Worm (Caenorhabditis elegans) whole organism, L2 larva: ENCODE data around the gene cyn-10.
A peak's percentile ranks its signal among the peaks of the same experiment; 100 is the strongest.

Experiments used
- C34F6.9 ChIP-seq: fragments of 150-350 bp; optimal IDR thresholded peaks from 2 replicates; lab custom pipeline; 2014; ENCODE audit warnings: missing biosample characterization, missing genetic modification characterization
- F13H6.1 ChIP-seq: sonication (generic microtip); optimal IDR thresholded peaks from 2 replicates; lab custom pipeline; 2016; ENCODE audit warnings: missing genetic modification characterization, missing compliant biosample characterization
- R02D3.7 ChIP-seq: fragments of 150-350 bp; optimal IDR thresholded peaks from 2 replicates; lab custom pipeline; 2014; ENCODE audit warnings: missing biosample characterization, missing genetic modification characterization
- Y55F3AM.14 ChIP-seq: fragments of 200-800 bp; sonication (Bioruptor generic); optimal IDR thresholded peaks from 2 replicates; lab custom pipeline; 2018; ENCODE audit warnings: mild to moderate bottlenecking, missing genetic modification characterization, missing compliant biosample characterization
- ZK546.5 ChIP-seq: sonication (generic microtip); optimal IDR thresholded peaks from 2 replicates; lab custom pipeline; 2017; ENCODE audit warnings: missing biosample characterization, missing genetic modification characterization
- alr-1 ChIP-seq: fragments of 150-350 bp; optimal IDR thresholded peaks from 2 replicates; lab custom pipeline; 2014; ENCODE audit warnings: missing biosample characterization, missing genetic modification characterization
- aly-2 ChIP-seq: fragments of 150-350 bp; optimal IDR thresholded peaks from 2 replicates; lab custom pipeline; 2014; ENCODE audit warnings: missing biosample characterization, missing genetic modification characterization
- ama-1 ChIP-seq: fragments of 150-350 bp; optimal IDR thresholded peaks from 2 replicates; lab custom pipeline; 2018; ENCODE audit warnings: inconsistent platforms
- blmp-1 ChIP-seq: sonication (generic microtip); optimal IDR thresholded peaks from 2 replicates; lab custom pipeline; 2017; ENCODE audit warnings: missing genetic modification characterization, mild to moderate bottlenecking, missing compliant biosample characterization, antibody characterized with exemption, moderate library complexity; ENCODE audit not compliant: insufficient read depth
- ceh-16 ChIP-seq: fragments of 150-350 bp; optimal IDR thresholded peaks from 2 replicates; lab custom pipeline; 2014; ENCODE audit warnings: missing biosample characterization, missing genetic modification characterization
- ceh-82 ChIP-seq: fragments of 150-350 bp; optimal IDR thresholded peaks from 2 replicates; lab custom pipeline; 2014; ENCODE audit warnings: missing biosample characterization, missing genetic modification characterization
- crh-2 ChIP-seq: sonication (generic microtip); optimal IDR thresholded peaks from 2 replicates; lab custom pipeline; 2017; ENCODE audit warnings: missing biosample characterization, missing genetic modification characterization
- dmd-4 ChIP-seq: sonication (generic microtip); optimal IDR thresholded peaks from 2 replicates; lab custom pipeline; 2017; ENCODE audit warnings: missing biosample characterization, missing genetic modification characterization
- egl-27 ChIP-seq: sonication (generic microtip); optimal IDR thresholded peaks from 3 replicates; lab custom pipeline; 2017; ENCODE audit warnings: missing biosample characterization, missing genetic modification reagents, missing genetic modification characterization
- elt-1 ChIP-seq: fragments of 150-350 bp; optimal IDR thresholded peaks from 2 replicates; lab custom pipeline; 2014; ENCODE audit warnings: missing biosample characterization, missing genetic modification characterization
- elt-3 ChIP-seq: sonication (generic microtip); optimal IDR thresholded peaks from 2 replicates; lab custom pipeline; 2017; ENCODE audit warnings: missing biosample characterization, missing genetic modification characterization
- fos-1 ChIP-seq: fragments of 150-350 bp; optimal IDR thresholded peaks from 2 replicates; lab custom pipeline; 2014; ENCODE audit warnings: missing biosample characterization, missing genetic modification characterization
- gmeb-1 ChIP-seq: fragments of 150-350 bp; optimal IDR thresholded peaks from 2 replicates; lab custom pipeline; 2014; ENCODE audit warnings: missing biosample characterization, missing genetic modification characterization
- lin-11 ChIP-seq: fragments of 150-350 bp; sonication (generic microtip); optimal IDR thresholded peaks from 2 replicates; lab custom pipeline; 2014; ENCODE audit warnings: missing biosample characterization, missing genetic modification characterization, inconsistent platforms, mixed read lengths
- lin-13 ChIP-seq: fragments of 150-350 bp; optimal IDR thresholded peaks from 2 replicates; lab custom pipeline; 2014; ENCODE audit warnings: missing biosample characterization, missing genetic modification reagents, missing genetic modification characterization
- lin-39 ChIP-seq: fragments of 150-350 bp; optimal IDR thresholded peaks from 2 replicates; lab custom pipeline; 2014; ENCODE audit warnings: missing biosample characterization, missing genetic modification reagents, missing genetic modification characterization
- lsy-2 ChIP-seq, 2 experiments: fragments of 150-350 bp in 1 of 2; sonication (generic microtip) in 1 of 2; optimal IDR thresholded peaks; 2 replicates each; lab custom pipeline; 2014 to 2017; ENCODE audit warnings: missing biosample characterization in 2 of 2, missing genetic modification characterization in 2 of 2
- mab-5 ChIP-seq: fragments of 150-350 bp; optimal IDR thresholded peaks from 2 replicates; lab custom pipeline; 2014; ENCODE audit warnings: missing biosample characterization, missing genetic modification characterization
- mbf-1 ChIP-seq: sonication (generic microtip); optimal IDR thresholded peaks from 2 replicates; lab custom pipeline; 2017; ENCODE audit warnings: missing biosample characterization, missing genetic modification characterization
- mdl-1 ChIP-seq, 2 experiments: fragments of 150-350 bp in 1 of 2; sonication (generic microtip) in 1 of 2; optimal IDR thresholded peaks; 2 replicates each; lab custom pipeline; 2017; ENCODE audit warnings: missing biosample characterization in 2 of 2, missing genetic modification characterization in 2 of 2
- nhr-10 ChIP-seq: sonication (generic microtip); optimal IDR thresholded peaks from 2 replicates; lab custom pipeline; 2017; ENCODE audit warnings: missing biosample characterization, missing genetic modification characterization
- nhr-11 ChIP-seq: fragments of 150-350 bp; optimal IDR thresholded peaks from 2 replicates; lab custom pipeline; 2014; ENCODE audit warnings: missing biosample characterization, missing genetic modification characterization
- nhr-12 ChIP-seq: fragments of 150-350 bp; optimal IDR thresholded peaks from 2 replicates; lab custom pipeline; 2014; ENCODE audit warnings: missing biosample characterization, missing genetic modification characterization
- nhr-129 ChIP-seq: fragments of 150-350 bp; optimal IDR thresholded peaks from 2 replicates; lab custom pipeline; 2014; ENCODE audit warnings: missing biosample characterization, missing genetic modification characterization
- nhr-21 ChIP-seq: fragments of 150-350 bp; optimal IDR thresholded peaks from 2 replicates; lab custom pipeline; 2014; ENCODE audit warnings: missing biosample characterization, missing genetic modification characterization
- nhr-23 ChIP-seq: fragments of 150-350 bp; optimal IDR thresholded peaks from 2 replicates; lab custom pipeline; 2014; ENCODE audit warnings: missing biosample characterization, missing genetic modification reagents, missing genetic modification characterization
- nhr-237 ChIP-seq: fragments of 150-350 bp; optimal IDR thresholded peaks from 2 replicates; lab custom pipeline; 2014; ENCODE audit warnings: missing biosample characterization, missing genetic modification characterization
- nhr-25 ChIP-seq: fragments of 150-350 bp; sonication (generic microtip); optimal IDR thresholded peaks from 3 replicates; lab custom pipeline; 2014; ENCODE audit warnings: missing biosample characterization, missing genetic modification characterization
- nhr-6 ChIP-seq: fragments of 150-350 bp; optimal IDR thresholded peaks from 2 replicates; lab custom pipeline; 2014; ENCODE audit warnings: missing biosample characterization, missing genetic modification characterization
- nhr-77 ChIP-seq: fragments of 150-350 bp; optimal IDR thresholded peaks from 2 replicates; lab custom pipeline; 2014; ENCODE audit warnings: missing biosample characterization, missing genetic modification characterization
- peb-1 ChIP-seq: fragments of 150-350 bp; optimal IDR thresholded peaks from 2 replicates; lab custom pipeline; 2014; ENCODE audit warnings: missing biosample characterization, missing genetic modification characterization
- sem-4 ChIP-seq: fragments of 150-350 bp; optimal IDR thresholded peaks from 2 replicates; lab custom pipeline; 2014; ENCODE audit warnings: missing biosample characterization, missing genetic modification reagents, missing genetic modification characterization
- skn-1 ChIP-seq: sonication (generic microtip); optimal IDR thresholded peaks from 2 replicates; lab custom pipeline; 2017; ENCODE audit warnings: missing biosample characterization, missing genetic modification characterization
- sma-3 ChIP-seq: sonication (generic microtip); optimal IDR thresholded peaks from 2 replicates; lab custom pipeline; 2016; ENCODE audit warnings: missing genetic modification reagents, missing genetic modification characterization, missing compliant biosample characterization
- sma-9 ChIP-seq, 2 experiments: fragments of 150-350 bp in 1 of 2; sonication (generic microtip) in 1 of 2; optimal IDR thresholded peaks; 2 replicates each; lab custom pipeline; 2014 to 2016; ENCODE audit warnings: missing genetic modification characterization in 2 of 2, mild to moderate bottlenecking in 1 of 2, missing biosample characterization in 1 of 2, missing compliant biosample characterization in 1 of 2, missing genetic modification reagents in 1 of 2, moderate library complexity in 1 of 2
- snpc-4 ChIP-seq: fragments of 150-350 bp; optimal IDR thresholded peaks from 2 replicates; lab custom pipeline; 2014; ENCODE audit warnings: missing biosample characterization, missing genetic modification characterization
- unc-39 ChIP-seq: fragments of 150-350 bp; optimal IDR thresholded peaks from 2 replicates; lab custom pipeline; 2014; ENCODE audit warnings: missing biosample characterization, missing genetic modification characterization
- unc-55 ChIP-seq: fragments of 150-350 bp; sonication (generic microtip); optimal IDR thresholded peaks from 3 replicates; lab custom pipeline; 2014; ENCODE audit warnings: missing biosample characterization, missing genetic modification reagents, missing genetic modification characterization
- unc-62 ChIP-seq: fragments of 150-350 bp; optimal IDR thresholded peaks from 2 replicates; lab custom pipeline; 2014; ENCODE audit warnings: missing biosample characterization, missing genetic modification reagents, missing genetic modification characterization
- zag-1 ChIP-seq: fragments of 150-350 bp; optimal IDR thresholded peaks from 2 replicates; lab custom pipeline; 2014; ENCODE audit warnings: missing biosample characterization, missing genetic modification characterization
- ztf-1 ChIP-seq: fragments of 200-800 bp; sonication (Bioruptor generic); conservative IDR thresholded peaks from 2 replicates; pipeline ENCODE4 v1.3.6; 2022; ENCODE audit warnings: missing genetic modification characterization, missing compliant biosample characterization
- ztf-11 ChIP-seq: sonication (generic microtip); optimal IDR thresholded peaks from 2 replicates; lab custom pipeline; 2017; ENCODE audit warnings: missing biosample characterization, missing genetic modification characterization
- ztf-4 ChIP-seq: fragments of 150-350 bp; optimal IDR thresholded peaks from 2 replicates; lab custom pipeline; 2014; ENCODE audit warnings: missing biosample characterization, missing genetic modification characterization

The cyn-10 gene

DNA sequence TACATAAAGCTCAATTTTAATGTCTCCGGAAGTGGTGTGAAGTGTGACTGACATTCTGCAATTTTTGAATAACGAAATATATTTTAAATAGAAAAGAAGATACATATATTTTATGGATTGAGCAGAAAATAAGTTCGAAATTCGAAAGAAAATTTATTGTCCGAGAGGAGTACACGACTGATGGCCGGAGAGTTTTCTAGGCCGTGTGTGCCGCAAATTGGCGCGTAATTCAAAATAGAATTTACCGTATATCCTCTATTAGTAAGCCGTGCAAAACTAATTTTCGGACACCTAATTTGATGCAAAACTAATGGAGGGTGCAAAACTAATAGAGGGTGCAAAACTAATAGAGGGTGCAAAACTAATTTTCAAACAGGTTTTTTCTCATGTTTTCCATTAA is at the start of gene cyn-10:
Gene cyn-10, minus strand, starts transcription at position 57 of the 400 bp plus-strand sequence.
- no peak for TF ChIP-seq alr-1 (tag; lab: Kevin White, UChicago)
- no peak for TF ChIP-seq ZK546.5 (tag; lab: Kevin White, UChicago)
- TF ChIP-seq ztf-1 (GFP tag; lab: Robert Waterston, UW), result no peak
- peak; percentile 57 for TF ChIP-seq nhr-6 (tag; lab: Kevin White, UChicago)
- no peak for TF ChIP-seq nhr-12 (tag; lab: Kevin White, UChicago)
- no peak for TF ChIP-seq nhr-77 (tag; lab: Kevin White, UChicago)
- peak; percentile 65 for TF ChIP-seq lin-13 (GFP tag; lab: Kevin White, UChicago)
- no peak for TF ChIP-seq mab-5 (tag; lab: Kevin White, UChicago)
- peak; percentile 94 for TF ChIP-seq gmeb-1 (tag; lab: Kevin White, UChicago)
- no peak for TF ChIP-seq unc-39 (tag; lab: Kevin White, UChicago)
- no peak for TF ChIP-seq elt-1
- TF ChIP-seq dmd-4 (tag; lab: Kevin White, UChicago), result no peak
- no peak for TF ChIP-seq zag-1 (tag; lab: Kevin White, UChicago)
- peak; percentile 50 for TF ChIP-seq crh-2 (tag; lab: Kevin White, UChicago)
- TF ChIP-seq nhr-10, result no peak
- TF ChIP-seq Y55F3AM.14 (GFP tag; lab: Kevin White, UChicago), result no peak
- peak; percentile 27 for TF ChIP-seq nhr-129
- TF ChIP-seq egl-27 (tag; lab: Kevin White, UChicago), result no peak
- no peak for TF ChIP-seq mdl-1 (tag; optimal IDR thresholded peaks at IDR 0.05; lab: Kevin White, UChicago)
- peak; percentile 86 for TF ChIP-seq sma-3 (GFP tag; lab: Kevin White, UChicago)
- peak; percentile 96 for TF ChIP-seq sma-9 (GFP tag; optimal IDR thresholded peaks at IDR 0.05; lab: Kevin White, UChicago)
- no peak for TF ChIP-seq sma-9 (tag; optimal IDR thresholded peaks at IDR 0.05; lab: Kevin White, UChicago)
- TF ChIP-seq nhr-23 (tag; lab: Kevin White, UChicago), result no peak
- TF ChIP-seq aly-2, result no peak
- peak; percentile 70 to 81 for TF ChIP-seq lsy-2 (tag; optimal IDR thresholded peaks at IDR 0.05; lab: Kevin White, UChicago)
- no peak for TF ChIP-seq ztf-11 (tag; lab: Kevin White, UChicago)
- TF ChIP-seq elt-3 (tag; lab: Kevin White, UChicago), result no peak
- no peak for TF ChIP-seq ceh-82 (tag; lab: Kevin White, UChicago)
- no peak for TF ChIP-seq nhr-25 (tag; lab: Kevin White, UChicago)
- TF ChIP-seq ztf-4 (tag; lab: Kevin White, UChicago), result no peak
- TF ChIP-seq snpc-4 (tag; lab: Kevin White, UChicago), result peak; percentile 49
- no peak for TF ChIP-seq skn-1
- TF ChIP-seq lin-11 (tag; lab: Kevin White, UChicago), result no peak
- peak; percentile 77 for TF ChIP-seq F13H6.1 (tag; lab: Kevin White, UChicago)
- TF ChIP-seq C34F6.9, result peak; percentile 59
- no peak for TF ChIP-seq nhr-11 (tag; lab: Kevin White, UChicago)
- no peak for TF ChIP-seq lin-39 (tag; lab: Kevin White, UChicago)
- no peak for TF ChIP-seq unc-62 (GFP tag; lab: Kevin White, UChicago)
- TF ChIP-seq nhr-237 (tag; lab: Kevin White, UChicago), result no peak
- TF ChIP-seq nhr-21 (tag; lab: Kevin White, UChicago), result peak; percentile 56
- no peak for TF ChIP-seq fos-1 (tag; lab: Kevin White, UChicago)
- TF ChIP-seq peb-1 (tag; lab: Kevin White, UChicago), result no peak
- TF ChIP-seq R02D3.7 (tag; lab: Kevin White, UChicago), result no peak
- no peak for TF ChIP-seq ceh-16 (tag; lab: Kevin White, UChicago)
- TF ChIP-seq sem-4 (tag; lab: Kevin White, UChicago), result no peak
- no peak for TF ChIP-seq mbf-1 (tag; lab: Kevin White, UChicago)
- no peak for TF ChIP-seq ama-1 (lab: Kevin White, UChicago)
- TF ChIP-seq unc-55 (GFP tag; lab: Kevin White, UChicago), result peak; percentile 70
- TF ChIP-seq blmp-1 (tag; lab: Kevin White, UChicago), result peak; percentile 7
